Worm (Caenorhabditis elegans): ENCODE measurements around the gene mig-2.

The mig-2 gene

ce11 chrX:11534443-11534842, 14.0 kb upstream of the mig-2 start (continued):
- no peak for TF ChIP-seq lin-13 (GFP tag; optimal IDR thresholded peaks at IDR 0.05)
- no peak for TF ChIP-seq jun-1 (tag; optimal IDR thresholded peaks at IDR 0.05)
- TF ChIP-seq nhr-10 (tag; optimal IDR thresholded peaks at IDR 0.05): no peak
- peak; percentile 12 for TF ChIP-seq hlh-30 (tag; optimal IDR thresholded peaks at IDR 0.05; ENCODE audit: insufficient read depth)
- no peak for TF ChIP-seq mes-2 (tag; optimal IDR thresholded peaks at IDR 0.05; ENCODE audit: poor library complexity, severe bottlenecking)
- TF ChIP-seq daf-16 (GFP tag; optimal IDR thresholded peaks at IDR 0.05): no peak
- TF ChIP-seq daf-16 (tag; optimal IDR thresholded peaks at IDR 0.05): no peak
- no peak for TF ChIP-seq daf-12 (tag; optimal IDR thresholded peaks at IDR 0.05)
- TF ChIP-seq zag-1 (tag; optimal IDR thresholded peaks at IDR 0.05): no peak
- no peak for TF ChIP-seq pha-4 (GFP tag; IDR thresholded peaks at IDR 0.05)
- no peak for TF ChIP-seq pha-4 (tag; optimal IDR thresholded peaks at IDR 0.05)
- TF ChIP-seq sdz-12 (GFP tag; optimal IDR thresholded peaks at IDR 0.05): no peak

ce11 chrX:11536408-11536807, 12.0 kb upstream of the mig-2 start, which contains the start of gene C35C5.9:
Gene C35C5.9, plus strand, starts transcription at chrX:11536568.
- TF ChIP-seq tra-1 (GFP tag; IDR thresholded peaks at IDR 0.05) (no peak), mdl-1 (tag; optimal IDR thresholded peaks at IDR 0.05) (peak in 1 of 2 experiments; percentile 50), saeg-2 (GFP tag; IDR thresholded peaks at IDR 0.05) (no peak), madf-9 (GFP tag; conservative IDR thresholded peaks at IDR 0.05) (no peak), nhr-41 (GFP tag; IDR thresholded peaks at IDR 0.05) (no peak), egl-43 (GFP tag; IDR thresholded peaks at IDR 0.05) (no peak), lin-38 (GFP tag; IDR thresholded peaks at IDR 0.05) (no peak), tag-97 (GFP tag; IDR thresholded peaks at IDR 0.05) (no peak), dmd-6 (GFP tag; IDR thresholded peaks at IDR 0.05) (0 out of 2 replicates have a peak, but pooled peaks have one; percentile 13), hlh-30 (tag; optimal IDR thresholded peaks at IDR 0.05; ENCODE audit: insufficient read depth) (peak; percentile 67)

ce11 chrX:11537240-11537764, 11.1 kb upstream of the mig-2 start, which contains the start of gene gcp-2.2:
Gene gcp-2.2, plus strand, starts transcription at chrX:11537714.
- TF ChIP-seq mep-1 (tag; optimal IDR thresholded peaks at IDR 0.05): no peak
- no peak for TF ChIP-seq hlh-11 (tag; optimal IDR thresholded peaks at IDR 0.05)
- TF ChIP-seq lin-15B (tag; optimal IDR thresholded peaks at IDR 0.05): no peak
- no peak for TF ChIP-seq F49E8.2 (tag; optimal IDR thresholded peaks at IDR 0.05; ENCODE audit: borderline replicate concordance)
- no peak for TF ChIP-seq daf-19 (GFP tag; conservative IDR thresholded peaks at IDR 0.05)
- TF ChIP-seq F10B5.3 (tag; optimal IDR thresholded peaks at IDR 0.05): no peak
- no peak for TF ChIP-seq daf-8 (GFP tag; IDR thresholded peaks at IDR 0.05)
- no peak for TF ChIP-seq R02D3.7 (tag; optimal IDR thresholded peaks at IDR 0.05)
- no peak for TF ChIP-seq nhr-48 (tag; optimal IDR thresholded peaks at IDR 0.05)
- no peak for TF ChIP-seq egl-43 (GFP tag; IDR thresholded peaks at IDR 0.05)
- no peak for TF ChIP-seq aha-1 (tag)
- TF ChIP-seq unc-62 (GFP tag; optimal IDR thresholded peaks at IDR 0.05 in 1 of 2): no peak
- TF ChIP-seq unc-62 (tag; optimal IDR thresholded peaks at IDR 0.05): no peak

- TF ChIP-seq aha-1 (tag): peak; percentile 90
- no peak for TF ChIP-seq madf-9 (GFP tag; conservative IDR thresholded peaks at IDR 0.05)
Measured at ce11 chrX:11541690-11542089, 6.7 kb upstream of the mig-2 start.

DNA sequence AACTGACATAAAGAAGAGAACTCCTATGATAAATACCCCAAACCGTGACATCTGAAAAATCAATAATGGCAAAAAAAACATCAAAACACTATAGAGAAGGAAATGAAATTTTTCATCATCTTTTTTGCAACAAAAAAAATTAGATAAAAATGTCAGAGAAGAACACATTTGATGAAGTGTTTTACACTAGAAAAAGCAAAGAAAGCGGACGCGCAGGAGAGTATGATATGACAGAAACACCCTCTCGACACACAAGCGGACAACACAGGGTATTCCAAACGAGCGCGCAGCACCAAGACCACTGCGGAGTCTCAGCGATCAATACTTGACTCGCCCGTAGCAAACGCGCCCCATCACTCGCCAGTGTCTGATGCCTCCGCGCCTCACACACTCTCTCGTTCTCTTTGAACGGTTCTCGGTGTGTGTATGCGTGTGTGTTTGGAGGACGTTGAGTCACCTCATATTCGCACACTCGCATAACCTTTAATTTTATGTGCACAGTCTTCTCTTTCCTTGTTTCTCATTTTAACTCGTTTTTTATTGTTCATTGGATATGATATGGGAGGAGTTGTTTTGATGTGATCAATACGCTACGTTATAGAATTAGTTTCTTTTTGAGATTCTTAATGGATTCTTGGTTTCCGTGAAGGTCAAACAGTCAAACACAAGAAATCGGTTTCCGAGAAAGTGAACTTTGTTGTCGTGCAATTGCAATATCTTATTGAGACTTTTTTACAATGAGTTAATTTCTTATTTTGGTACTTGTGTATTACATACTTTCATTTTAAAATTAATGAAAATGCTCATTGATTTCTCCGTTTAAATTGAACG, 1.7 kb upstream of the mig-2 start, which contains the start of gene selt-1.1:
TSS of gene selt-1.1 (minus strand) at position 51 of the 831 bp plus-strand sequence.
- TF ChIP-seq lin-1 (GFP tag; IDR thresholded peaks at IDR 0.05) (peak; percentile 36; the same call in 1 of the 2 replicates), nhr-11 (tag; optimal IDR thresholded peaks at IDR 0.05) (no peak), ceh-62 (tag; optimal IDR thresholded peaks at IDR 0.05) (no peak), ztf-11 (tag; optimal IDR thresholded peaks at IDR 0.05) (no peak), fkh-10 (GFP tag; optimal IDR thresholded peaks at IDR 0.05) (no peak), Y75B8A.6 (GFP tag; IDR thresholded peaks at IDR 0.05) (no peak), nhr-102 (tag; optimal IDR thresholded peaks at IDR 0.05) (peak; percentile 31), nhr-111 (GFP tag; optimal IDR thresholded peaks at IDR 0.05) (no peak), unc-130 (GFP tag; optimal IDR thresholded peaks at IDR 0.05) (no peak), cey-2 (tag; optimal IDR thresholded peaks at IDR 0.05; ENCODE audit: borderline replicate concordance, insufficient read depth) (no peak), aly-2 (tag; optimal IDR thresholded peaks at IDR 0.05) (no peak), lin-39 (tag; optimal IDR thresholded peaks at IDR 0.05) (no peak)
